In the genomic region with DNA sequence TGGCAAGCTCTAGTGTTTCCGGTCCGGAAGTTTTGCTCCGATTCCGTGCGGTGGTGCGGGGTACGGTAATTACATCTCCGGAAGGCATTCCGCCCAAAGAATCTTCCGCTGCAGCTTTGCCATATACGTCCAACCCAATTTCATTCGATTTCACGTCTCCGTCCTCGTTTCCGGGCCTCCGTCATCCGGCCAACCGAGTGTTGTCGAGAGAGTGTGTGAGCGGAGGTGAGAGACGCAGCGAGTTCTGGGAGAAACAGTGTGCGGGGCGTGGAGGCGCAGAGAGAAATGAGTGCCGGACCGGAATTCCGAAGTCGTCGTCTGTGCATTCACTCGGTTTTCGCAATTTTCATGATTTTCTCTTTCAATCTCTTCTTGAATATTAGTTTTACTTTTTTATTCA, we compare ENCODE assay signal across 8 worm cellular contexts.
A peak's percentile ranks its signal among the peaks of the same experiment; 100 is the strongest.
TF ChIP-seq lines count a peak whose summit lies in the region.

No protein-coding gene starts in this region.

TF ChIP-seq in whole organism, L1 larva, 84 proteins besides CTCF, POLR2A, EP300 and RAD21 (continues in another document):
- no peak for TF ChIP-seq hlh-17 (GFP tag; optimal IDR thresholded peaks at IDR 0.05; lab: Kevin White, UChicago; ENCODE audit: borderline replicate concordance)
- peak; percentile 83 for TF ChIP-seq lin-14 (GFP tag; optimal IDR thresholded peaks at IDR 0.05; lab: Kevin White, UChicago)
- TF ChIP-seq lsy-2 (tag; optimal IDR thresholded peaks at IDR 0.05; lab: Kevin White, UChicago) = peak; percentile 11 to 33
- peak; percentile 48 for TF ChIP-seq nhr-71 (tag; optimal IDR thresholded peaks at IDR 0.05; lab: Kevin White, UChicago)
- TF ChIP-seq ceh-90 (tag; optimal IDR thresholded peaks at IDR 0.05; lab: Kevin White, UChicago) = no peak
- TF ChIP-seq nhr-47 (tag; optimal IDR thresholded peaks at IDR 0.05; lab: Kevin White, UChicago) = peak; percentile 36
- TF ChIP-seq grh-1 (GFP tag; IDR thresholded peaks at IDR 0.05; lab: Robert Waterston, UW) = no peak
- TF ChIP-seq isw-1 (GFP tag; IDR thresholded peaks at IDR 0.05; lab: Robert Waterston, UW) = peak; percentile 20
- peak; percentile 32 to 70 for TF ChIP-seq efl-1 (optimal IDR thresholded peaks at IDR 0.05; lab: Kevin White, UChicago)
- peak; percentile 9 to 66 for TF ChIP-seq efl-1 (GFP tag; optimal IDR thresholded peaks at IDR 0.05 in 1 of 2; lab: Kevin White, UChicago)

TF ChIP-seq in whole organism, L2 larva, 48 proteins besides CTCF, POLR2A, EP300 and RAD21 (continues in another document):
- TF ChIP-seq lin-11 (tag; optimal IDR thresholded peaks at IDR 0.05; lab: Kevin White, UChicago) (no peak), mab-5 (tag; optimal IDR thresholded peaks at IDR 0.05; lab: Kevin White, UChicago) (no peak), elt-1 (tag; optimal IDR thresholded peaks at IDR 0.05; lab: Kevin White, UChicago) (no peak), dmd-4 (tag; optimal IDR thresholded peaks at IDR 0.05; lab: Kevin White, UChicago) (no peak), nhr-10 (tag; optimal IDR thresholded peaks at IDR 0.05; lab: Kevin White, UChicago) (no peak), ztf-1 (GFP tag; conservative IDR thresholded peaks at IDR 0.05; lab: Robert Waterston, UW) (no peak), ceh-82 (tag; optimal IDR thresholded peaks at IDR 0.05; lab: Kevin White, UChicago) (no peak), mdl-1 (tag; optimal IDR thresholded peaks at IDR 0.05; lab: Kevin White, UChicago) (no peak), nhr-21 (tag; optimal IDR thresholded peaks at IDR 0.05; lab: Kevin White, UChicago) (no peak), nhr-129 (tag; optimal IDR thresholded peaks at IDR 0.05; lab: Kevin White, UChicago) (no peak), egl-27 (tag; optimal IDR thresholded peaks at IDR 0.05; lab: Kevin White, UChicago) (no peak), mbf-1 (tag; optimal IDR thresholded peaks at IDR 0.05; lab: Kevin White, UChicago) (no peak)

TF ChIP-seq in whole organism, L3 larva, 47 proteins besides CTCF, POLR2A, EP300 and RAD21:
- peak; percentile 56 for TF ChIP-seq hmg-11 (tag; optimal IDR thresholded peaks at IDR 0.05; lab: Kevin White, UChicago)
- peak; percentile 53 for TF ChIP-seq lin-39 (tag; optimal IDR thresholded peaks at IDR 0.05; lab: Kevin White, UChicago)
- no peak for TF ChIP-seq nhr-67 (tag; optimal IDR thresholded peaks at IDR 0.05; lab: Kevin White, UChicago)
- no peak for TF ChIP-seq mdl-1 (tag; optimal IDR thresholded peaks at IDR 0.05; lab: Kevin White, UChicago)
- no peak for TF ChIP-seq ceh-16 (tag; optimal IDR thresholded peaks at IDR 0.05; lab: Kevin White, UChicago)
- TF ChIP-seq nfya-1 (tag; optimal IDR thresholded peaks at IDR 0.05; lab: Kevin White, UChicago; ENCODE audit: insufficient read depth) = peak; percentile 25
- no peak for TF ChIP-seq nhr-28 (tag; optimal IDR thresholded peaks at IDR 0.05; lab: Kevin White, UChicago)
- peak; percentile 60 for TF ChIP-seq fkh-10 (GFP tag; optimal IDR thresholded peaks at IDR 0.05; lab: Kevin White, UChicago)
- TF ChIP-seq tbx-2 (tag; optimal IDR thresholded peaks at IDR 0.05; lab: Kevin White, UChicago) = peak; percentile 65

TF ChIP-seq in whole organism, L4 larva, 104 proteins besides CTCF, POLR2A, EP300 and RAD21 (continues in another document):
- TF ChIP-seq tra-1 (GFP tag; IDR thresholded peaks at IDR 0.05; lab: Robert Waterston, UW) = no peak
- peak; percentile 84 for TF ChIP-seq set-16 (GFP tag; IDR thresholded peaks at IDR 0.05; lab: Robert Waterston, UW)
- peak; percentile 40 for TF ChIP-seq rbr-2 (tag; optimal IDR thresholded peaks at IDR 0.05; lab: Kevin White, UChicago)
- TF ChIP-seq hmg-1.1 (GFP tag; IDR thresholded peaks at IDR 0.05; lab: Robert Waterston, UW) = peak; percentile 43; the same call in 1 of the 2 replicates
- TF ChIP-seq daf-16 (GFP tag; optimal IDR thresholded peaks at IDR 0.05; lab: Kevin White, UChicago) = no peak
- peak; percentile 10 for TF ChIP-seq daf-16 (tag; optimal IDR thresholded peaks at IDR 0.05; lab: Kevin White, UChicago)
- TF ChIP-seq vab-7 (GFP tag; IDR thresholded peaks at IDR 0.05; lab: Robert Waterston, UW) = no peak
- TF ChIP-seq madf-9 (GFP tag; conservative IDR thresholded peaks at IDR 0.05; lab: Robert Waterston, UW) = no peak
- no peak for TF ChIP-seq snpc-1.2 (GFP tag; IDR thresholded peaks at IDR 0.05; lab: Robert Waterston, UW)
- no peak for TF ChIP-seq hif-1 (tag; optimal IDR thresholded peaks at IDR 0.05; lab: Kevin White, UChicago)
- 0 out of 4 replicates have a peak, but pooled peaks of 1 of the 2 experiments have one; percentile 27 for TF ChIP-seq madf-5 (GFP tag; IDR thresholded peaks at IDR 0.05; lab: Robert Waterston, UW)

TF ChIP-seq in whole organism, early embryonic, 17 proteins besides CTCF, POLR2A, EP300 and RAD21:
- TF ChIP-seq scrt-1 (GFP tag; IDR thresholded peaks at IDR 0.05; lab: Robert Waterston, UW) = no peak
- TF ChIP-seq hmg-4 (GFP tag; optimal IDR thresholded peaks at IDR 0.05; lab: Kevin White, UChicago) = peak; percentile 26

TF ChIP-seq in whole organism, late embryonic, 69 proteins besides CTCF, POLR2A, EP300 and RAD21:
- TF ChIP-seq npax-4 (tag; optimal IDR thresholded peaks at IDR 0.05; lab: Kevin White, UChicago) = no peak
- no peak for TF ChIP-seq ref-2 (tag; optimal IDR thresholded peaks at IDR 0.05; lab: Kevin White, UChicago)
- TF ChIP-seq unc-42 (tag; optimal IDR thresholded peaks at IDR 0.05; lab: Kevin White, UChicago) = peak; percentile 86
- peak; percentile 54 for TF ChIP-seq ceh-31 (tag; optimal IDR thresholded peaks at IDR 0.05; lab: Kevin White, UChicago)
- TF ChIP-seq ama-1 (optimal IDR thresholded peaks at IDR 0.05; lab: Kevin White, UChicago) = no peak
- no peak for TF ChIP-seq eyg-1 (tag; optimal IDR thresholded peaks at IDR 0.05; lab: Kevin White, UChicago)
- peak; percentile 34 for TF ChIP-seq fkh-10 (GFP tag; optimal IDR thresholded peaks at IDR 0.05; lab: Kevin White, UChicago)

TF ChIP-seq in whole organism, mixed stage, embryonic, 35 proteins besides CTCF, POLR2A, EP300 and RAD21:
- TF ChIP-seq nhr-12 (tag; optimal IDR thresholded peaks at IDR 0.05; lab: Kevin White, UChicago) = no peak
- TF ChIP-seq ceh-83 (GFP tag; optimal IDR thresholded peaks at IDR 0.05; lab: Kevin White, UChicago) = peak; percentile 18
- peak; percentile 10 for TF ChIP-seq lsy-2 (tag; optimal IDR thresholded peaks at IDR 0.05; lab: Kevin White, UChicago)
- TF ChIP-seq ces-1 (GFP tag; optimal IDR thresholded peaks at IDR 0.05; lab: Kevin White, UChicago) = peak; percentile 81
- TF ChIP-seq nhr-76 (tag; optimal IDR thresholded peaks at IDR 0.05; lab: Kevin White, UChicago) = no peak

TF ChIP-seq in whole organism, young adult, 124 proteins besides CTCF, POLR2A, EP300 and RAD21:
- TF ChIP-seq rec-8 (tag; optimal IDR thresholded peaks at IDR 0.05; lab: Kevin White, UChicago) = no peak
- peak; percentile 58 for TF ChIP-seq egrh-3 (GFP tag; IDR thresholded peaks at IDR 0.05; lab: Robert Waterston, UW)
- TF ChIP-seq B0261.1 (tag; optimal IDR thresholded peaks at IDR 0.05; lab: Kevin White, UChicago) = no peak
- no peak for TF ChIP-seq ztf-6 (GFP tag; IDR thresholded peaks at IDR 0.05; lab: Robert Waterston, UW)
- no peak for TF ChIP-seq ztf-22 (GFP tag; optimal IDR thresholded peaks at IDR 0.05; lab: Kevin White, UChicago)
- no peak for TF ChIP-seq nfya-2 (GFP tag; IDR thresholded peaks at IDR 0.05; lab: Robert Waterston, UW)
- no peak for TF ChIP-seq efl-1 (GFP tag; optimal IDR thresholded peaks at IDR 0.05; lab: Kevin White, UChicago)
- TF ChIP-seq snpc-3.4 (tag; optimal IDR thresholded peaks at IDR 0.05; lab: Kevin White, UChicago) = no peak
- TF ChIP-seq K12H6.12 (tag; optimal IDR thresholded peaks at IDR 0.05; lab: Kevin White, UChicago) = peak; percentile 1
- TF ChIP-seq akir-1 (GFP tag; optimal IDR thresholded peaks at IDR 0.05; lab: Kevin White, UChicago) = no peak
- no peak for TF ChIP-seq lin-54 (GFP tag; optimal IDR thresholded peaks at IDR 0.05; lab: Kevin White, UChicago)
- no peak for TF ChIP-seq ztf-3 (GFP tag; optimal IDR thresholded peaks at IDR 0.05; lab: Kevin White, UChicago)
- TF ChIP-seq repo-1 (tag; optimal IDR thresholded peaks at IDR 0.05; lab: Kevin White, UChicago) = no peak
- TF ChIP-seq attf-6 (GFP tag; IDR thresholded peaks at IDR 0.05; lab: Robert Waterston, UW) = no peak
- no peak for TF ChIP-seq ceh-100 (GFP tag; IDR thresholded peaks at IDR 0.05; lab: Robert Waterston, UW)
- TF ChIP-seq madf-8 (GFP tag; conservative IDR thresholded peaks at IDR 0.05; lab: Robert Waterston, UW) = no peak
- TF ChIP-seq lsl-1 (GFP tag; optimal IDR thresholded peaks at IDR 0.05; lab: Kevin White, UChicago) = no peak
- TF ChIP-seq ama-1 (optimal IDR thresholded peaks at IDR 0.05; lab: Kevin White, UChicago) = no peak
- no peak for TF ChIP-seq ama-1 (GFP tag; optimal IDR thresholded peaks at IDR 0.05; lab: Kevin White, UChicago)
- TF ChIP-seq D2030.7 (GFP tag; IDR thresholded peaks at IDR 0.05; lab: Robert Waterston, UW) = no peak
- peak; percentile 98 for TF ChIP-seq hmg-1.2 (GFP tag; IDR thresholded peaks at IDR 0.05; lab: Robert Waterston, UW)
- TF ChIP-seq zfh-2 (GFP tag; conservative IDR thresholded peaks at IDR 0.05; lab: Robert Waterston, UW) = peak; percentile 91
TF ChIP-seq in whole organism, young adult: peak in this region for 4.
